Worm (Caenorhabditis elegans) whole organism, early embryonic: ENCODE results near the gene spig-9.

Source experiments
- aly-1 ChIP-seq: sonication (generic microtip); optimal IDR thresholded peaks from 2 replicates; lab custom pipeline; 2016; ENCODE audit warnings: missing genetic modification characterization, missing compliant biosample characterization
- ama-1 ChIP-seq: fragments of 150-350 bp; optimal IDR thresholded peaks from 2 replicates; lab custom pipeline; 2014
- ceh-36 ChIP-seq: sonication (generic microtip); optimal IDR thresholded peaks from 2 replicates; lab custom pipeline; 2016; ENCODE audit warnings: missing genetic modification characterization, inconsistent platforms, missing compliant biosample characterization
- flt-1 ChIP-seq: fragments of 200-800 bp; sonication (Bioruptor generic); IDR thresholded peaks from 2 replicates; pipeline ENCODE4 v1.3.6; 2022; ENCODE audit warnings: missing genetic modification characterization, missing compliant biosample characterization
- hmg-4 ChIP-seq: fragments of 200-800 bp; sonication (Bioruptor generic); optimal IDR thresholded peaks from 2 replicates; lab custom pipeline; 2018; ENCODE audit warnings: mild to moderate bottlenecking, missing genetic modification characterization, missing compliant biosample characterization
- pes-1 ChIP-seq: fragments of 200-800 bp; sonication (Bioruptor generic); IDR thresholded peaks from 2 replicates; pipeline ENCODE4 v1.3.6; 2022; ENCODE audit warnings: missing genetic modification reagents, missing genetic modification characterization, missing compliant biosample characterization
- scrt-1 ChIP-seq: fragments of 200-800 bp; sonication (Bioruptor generic); IDR thresholded peaks from 2 replicates; pipeline ENCODE4 v1.3.6; 2022; ENCODE audit warnings: missing genetic modification characterization, missing compliant biosample characterization

- TF ChIP-seq pes-1 (GFP tag; lab: Robert Waterston, UW), result no peak
- TF ChIP-seq ceh-36 (tag; lab: Kevin White, UChicago), result no peak
- TF ChIP-seq aly-1 (tag; lab: Kevin White, UChicago), result no peak
- no peak for TF ChIP-seq ama-1 (lab: Kevin White, UChicago)
- no peak for TF ChIP-seq scrt-1 (GFP tag; lab: Robert Waterston, UW)
- TF ChIP-seq hmg-4 (GFP tag; lab: Kevin White, UChicago), result no peak
- no peak for TF ChIP-seq flt-1 (GFP tag; lab: Robert Waterston, UW)
Observed at ce11 chrV:13619752-13620151, 8.1 kb upstream of the spig-9 start, which contains the start of gene srd-11.
